Worm (Caenorhabditis elegans): ENCODE data around the gene kcnl-3.

DNA sequence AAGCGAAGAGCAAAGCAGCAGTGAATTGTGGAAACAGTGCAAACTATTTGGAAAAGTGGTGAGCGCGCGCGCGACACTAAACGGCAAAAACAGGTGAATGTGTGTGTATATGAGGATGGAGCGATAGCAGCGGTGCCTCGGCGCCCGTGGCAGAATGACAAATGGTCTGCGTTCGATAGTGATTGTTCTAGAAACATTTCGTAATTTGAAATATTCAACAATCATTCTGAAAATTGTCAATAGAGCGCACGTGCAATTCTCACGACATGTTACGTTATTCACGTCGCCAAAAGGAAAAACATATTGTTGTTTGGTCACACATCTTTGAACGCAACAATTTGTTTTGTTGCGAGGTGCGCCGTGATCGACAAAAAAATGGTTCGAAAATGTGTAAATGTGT lies 31.4 kb upstream of the kcnl-3 start:
- no peak for TF ChIP-seq ama-1 (optimal IDR thresholded peaks at IDR 0.05)
- no peak for TF ChIP-seq F26F4.8 (GFP tag; conservative IDR thresholded peaks at IDR 0.05)
- TF ChIP-seq mdl-1 (tag; optimal IDR thresholded peaks at IDR 0.05): peak in 1 of 2 experiments; percentile 4
- no peak for TF ChIP-seq fos-1 (tag; optimal IDR thresholded peaks at IDR 0.05)
- peak in 1 of 2 experiments; percentile 17 for TF ChIP-seq lsy-2 (tag; optimal IDR thresholded peaks at IDR 0.05)
- TF ChIP-seq spr-1 (tag; optimal IDR thresholded peaks at IDR 0.05): no peak
- no peak for TF ChIP-seq nhr-237 (tag; optimal IDR thresholded peaks at IDR 0.05)
- TF ChIP-seq nhr-11 (tag; optimal IDR thresholded peaks at IDR 0.05): no peak
- peak; percentile 45 for TF ChIP-seq mep-1 (tag; optimal IDR thresholded peaks at IDR 0.05)
- no peak for TF ChIP-seq skn-1 (tag; optimal IDR thresholded peaks at IDR 0.05)
- no peak for TF ChIP-seq F49E8.2 (tag; optimal IDR thresholded peaks at IDR 0.05; ENCODE audit: borderline replicate concordance)
- no peak for TF ChIP-seq vab-7 (GFP tag; IDR thresholded peaks at IDR 0.05)
- no peak for TF ChIP-seq dmd-9 (GFP tag; IDR thresholded peaks at IDR 0.05)

Measured in whole organism, L4 larva.